Worm (Caenorhabditis elegans) whole organism, L1 larva: ENCODE data around the gene aagr-2.

Experiments
- C04F5.9 ChIP-seq: sonication (generic microtip); optimal IDR thresholded peaks from 2 replicates; lab custom pipeline; 2016; ENCODE audit warnings: missing genetic modification characterization, missing compliant biosample characterization
- ama-1 ChIP-seq: fragments of 150-350 bp; optimal IDR thresholded peaks from 2 replicates; lab custom pipeline; 2014
- ceh-8 ChIP-seq: fragments of 200-800 bp; sonication (Bioruptor generic); optimal IDR thresholded peaks from 2 replicates; lab custom pipeline; 2018; ENCODE audit warnings: mild to moderate bottlenecking, missing genetic modification characterization, moderate library complexity, missing compliant biosample characterization
- fkh-8 ChIP-seq: sonication (generic microtip); optimal IDR thresholded peaks from 2 replicates; lab custom pipeline; 2016; ENCODE audit warnings: mild to moderate bottlenecking, missing genetic modification characterization, missing compliant biosample characterization

ce11 chrII:4942397-4942796 lies 17.3 kb upstream of the aagr-2 start:
- TF ChIP-seq ceh-8 (GFP tag; lab: Kevin White, UChicago) (no peak), ama-1 (peak; percentile 62), C04F5.9 (no peak), fkh-8 (tag; lab: Kevin White, UChicago) (no peak)
